Worm (Caenorhabditis elegans): Measurements from ENCODE around the gene T22B7.4.

T22B7.4 gene

ce11 chrX:5611155-5611554 lies 30.1 kb downstream of the T22B7.4 start, which contains the start of gene octr-1:
TSS of gene octr-1 (minus strand) at chrX:5611255.
- no peak for TF ChIP-seq sea-1 (GFP tag; conservative IDR thresholded peaks at IDR 0.05)
- no peak for TF ChIP-seq B0310.2 (tag; optimal IDR thresholded peaks at IDR 0.05)
- TF ChIP-seq tbx-37 (GFP tag; conservative IDR thresholded peaks at IDR 0.05): no peak
- no peak for TF ChIP-seq flt-1 (GFP tag; IDR thresholded peaks at IDR 0.05)
- TF ChIP-seq tra-4 (tag; optimal IDR thresholded peaks at IDR 0.05): no peak
- TF ChIP-seq F13C5.2 (tag; optimal IDR thresholded peaks at IDR 0.05): no peak
- no peak for TF ChIP-seq ama-1 (optimal IDR thresholded peaks at IDR 0.05)
- no peak for TF ChIP-seq ceh-13 (GFP tag; optimal IDR thresholded peaks at IDR 0.05)

DNA sequence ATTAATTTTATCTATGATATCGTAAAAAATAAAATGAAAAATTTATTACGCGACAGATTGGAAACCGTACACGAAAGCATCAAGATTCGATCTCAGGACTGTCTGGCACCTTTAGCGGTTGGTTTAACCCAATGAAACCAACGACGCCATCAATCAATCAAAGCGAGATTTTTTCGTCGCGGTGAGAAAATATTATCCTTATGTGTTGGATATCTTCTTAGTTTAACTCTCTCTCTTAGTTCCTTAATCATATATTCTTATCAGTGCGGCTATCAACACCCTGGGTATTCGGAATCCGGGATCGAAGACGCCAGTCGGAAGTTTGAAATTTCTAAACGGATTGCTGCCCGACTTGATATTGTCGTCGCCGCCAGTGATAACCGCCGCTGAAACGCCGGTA lies 36.2 kb downstream of the T22B7.4 start:
- TF ChIP-seq hmg-4 (GFP tag; optimal IDR thresholded peaks at IDR 0.05) (no peak), tbx-11 (GFP tag; IDR thresholded peaks at IDR 0.05) (no peak), hnd-1 (tag; optimal IDR thresholded peaks at IDR 0.05) (no peak), ama-1 (optimal IDR thresholded peaks at IDR 0.05) (no peak), ceh-36 (tag; optimal IDR thresholded peaks at IDR 0.05) (no peak), tra-4 (tag; optimal IDR thresholded peaks at IDR 0.05) (no peak), B0310.2 (tag; optimal IDR thresholded peaks at IDR 0.05) (no peak), ceh-13 (GFP tag; optimal IDR thresholded peaks at IDR 0.05) (no peak), flt-1 (GFP tag; IDR thresholded peaks at IDR 0.05) (no peak), aly-1 (tag; optimal IDR thresholded peaks at IDR 0.05) (no peak), ets-7 (tag; optimal IDR thresholded peaks at IDR 0.05) (no peak), hmbx-1 (tag; optimal IDR thresholded peaks at IDR 0.05) (no peak)

DNA sequence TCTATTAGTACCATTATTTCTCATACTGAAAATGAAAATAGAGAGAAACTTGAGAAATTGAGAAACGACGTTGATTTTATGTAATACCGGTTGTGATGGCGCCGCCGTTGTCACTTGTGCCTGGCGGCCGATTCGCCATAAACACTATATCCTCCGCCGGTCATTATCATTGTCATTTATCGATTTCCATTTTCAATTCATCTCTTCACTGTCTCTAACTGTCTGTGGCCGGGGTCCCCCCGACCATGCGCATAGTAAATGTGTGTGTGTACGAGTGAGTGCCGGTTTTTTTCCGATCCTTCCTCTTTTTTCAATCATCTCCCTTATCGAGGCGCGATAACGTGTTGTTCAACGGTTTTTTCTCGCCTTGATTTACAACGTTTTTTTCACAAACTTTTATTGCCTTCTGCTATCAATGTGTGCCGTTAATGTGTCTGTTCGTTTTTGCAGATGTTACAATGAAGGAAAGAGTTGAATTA lies 37.8 kb downstream of the T22B7.4 start, which contains the start of gene F14D12.1:
Gene F14D12.1, plus strand, starts transcription at position 429 of the 479 bp plus-strand sequence.
- TF ChIP-seq hnd-1 (tag; optimal IDR thresholded peaks at IDR 0.05) (no peak), sea-1 (GFP tag; conservative IDR thresholded peaks at IDR 0.05) (no peak), hmg-4 (GFP tag; optimal IDR thresholded peaks at IDR 0.05) (no peak)

ce11 chrX:5599224-5599623 lies 42.0 kb downstream of the T22B7.4 start, which contains the start of gene sulp-2:
TSS of gene sulp-2 (minus strand) at chrX:5599330.
- TF ChIP-seq hmg-4 (GFP tag; optimal IDR thresholded peaks at IDR 0.05): no peak
- no peak for TF ChIP-seq flt-1 (GFP tag; IDR thresholded peaks at IDR 0.05)
- no peak for TF ChIP-seq tbx-37 (GFP tag; conservative IDR thresholded peaks at IDR 0.05)
- no peak for TF ChIP-seq sea-1 (GFP tag; conservative IDR thresholded peaks at IDR 0.05)
- TF ChIP-seq B0310.2 (tag; optimal IDR thresholded peaks at IDR 0.05): no peak
- no peak for TF ChIP-seq hnd-1 (tag; optimal IDR thresholded peaks at IDR 0.05)
- no peak for TF ChIP-seq F13C5.2 (tag; optimal IDR thresholded peaks at IDR 0.05)
- TF ChIP-seq scrt-1 (GFP tag; IDR thresholded peaks at IDR 0.05): no peak
- TF ChIP-seq aly-1 (tag; optimal IDR thresholded peaks at IDR 0.05): no peak
- no peak for TF ChIP-seq ceh-13 (GFP tag; optimal IDR thresholded peaks at IDR 0.05)

ce11 chrX:5592517-5593183 lies 48.6 kb downstream of the T22B7.4 start, which contains the start of gene unc-97:
TSS of gene unc-97 (plus strand) at chrX:5593133.
- TF ChIP-seq hmg-4 (GFP tag; optimal IDR thresholded peaks at IDR 0.05) (no peak), flt-1 (GFP tag; IDR thresholded peaks at IDR 0.05) (no peak), B0310.2 (tag; optimal IDR thresholded peaks at IDR 0.05) (no peak), tbx-37 (GFP tag; conservative IDR thresholded peaks at IDR 0.05) (no peak), sea-1 (GFP tag; conservative IDR thresholded peaks at IDR 0.05) (no peak), hmbx-1 (tag; optimal IDR thresholded peaks at IDR 0.05) (no peak), tra-4 (tag; optimal IDR thresholded peaks at IDR 0.05) (no peak), ceh-36 (tag; optimal IDR thresholded peaks at IDR 0.05) (no peak)

DNA sequence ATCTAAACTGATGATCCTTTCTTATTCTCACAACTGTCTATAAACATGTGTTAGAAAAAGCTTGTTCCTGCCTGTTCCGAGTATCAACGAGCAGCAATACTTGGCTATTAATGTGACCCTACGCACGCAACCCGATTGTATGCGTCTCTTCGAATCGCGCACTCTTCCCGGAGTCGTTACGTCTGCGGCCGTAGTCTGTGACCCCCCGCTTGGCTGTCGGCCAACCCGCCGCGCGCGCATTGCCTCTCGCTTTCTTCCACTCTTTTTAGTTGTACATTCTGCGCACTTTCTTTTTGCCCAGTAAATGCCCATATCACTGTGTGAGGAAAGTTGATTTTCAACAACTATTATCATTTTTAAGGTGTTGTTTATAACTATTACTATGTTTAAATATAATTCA lies 49.4 kb downstream of the T22B7.4 start:
- TF ChIP-seq flt-1 (GFP tag; IDR thresholded peaks at IDR 0.05) (0 out of 2 replicates have a peak, but pooled peaks have one; percentile 14), sea-1 (GFP tag; conservative IDR thresholded peaks at IDR 0.05) (0 out of 2 replicates have a peak, but pooled peaks have one; percentile 36), hmbx-1 (tag; optimal IDR thresholded peaks at IDR 0.05) (no peak), aly-1 (tag; optimal IDR thresholded peaks at IDR 0.05) (peak; percentile 10), ama-1 (optimal IDR thresholded peaks at IDR 0.05) (no peak), hmg-4 (GFP tag; optimal IDR thresholded peaks at IDR 0.05) (peak; percentile 83), scrt-1 (GFP tag; IDR thresholded peaks at IDR 0.05) (no peak), ceh-13 (GFP tag; optimal IDR thresholded peaks at IDR 0.05) (no peak), B0310.2 (tag; optimal IDR thresholded peaks at IDR 0.05) (no peak), F13C5.2 (tag; optimal IDR thresholded peaks at IDR 0.05) (peak; percentile 60), tra-4 (tag; optimal IDR thresholded peaks at IDR 0.05) (no peak)
